Fruit fly (Drosophila melanogaster) whole organism, embryonic: ENCODE measurements around the gene Vps39.

Experiments
- Adf1 ChIP-seq: fragments of 200-800 bp; sonication (Bioruptor generic); IDR thresholded peaks from 2 replicates; pipeline ENCODE4 v1.3.6; 2022; ENCODE audit warnings: missing biosample characterization, missing genetic modification characterization
- Atf6 ChIP-seq: fragments of 200-800 bp; sonication (Bioruptor generic); IDR thresholded peaks from 2 replicates; pipeline ENCODE4 v1.3.6; 2022; ENCODE audit warnings: missing biosample characterization, missing genetic modification characterization
- Bgb ChIP-seq: fragments of 200-800 bp; sonication (Bioruptor generic); IDR thresholded peaks from 2 replicates; pipeline ENCODE4 v1.3.6; 2022; ENCODE audit warnings: missing biosample characterization, missing genetic modification characterization; ENCODE audit not compliant: partially characterized antibody
- CG10267 ChIP-seq: fragments of 200-800 bp; sonication (Bioruptor generic); optimal IDR thresholded peaks from 2 replicates; lab custom pipeline; 2018; ENCODE audit warnings: missing biosample characterization, mild to moderate bottlenecking, missing genetic modification characterization, moderate library complexity
- CG12104 ChIP-seq: fragments of 200-800 bp; sonication (Bioruptor generic); optimal IDR thresholded peaks from 3 replicates; lab custom pipeline; 2016; ENCODE audit warnings: missing biosample characterization, missing genetic modification characterization
- CG12299 ChIP-seq: fragments of 200-800 bp; sonication (Bioruptor generic); optimal IDR thresholded peaks from 2 replicates; lab custom pipeline; 2018; ENCODE audit warnings: missing biosample characterization, mild to moderate bottlenecking, missing genetic modification characterization
- CG13296 ChIP-seq: fragments of 200-800 bp; sonication (Bioruptor generic); optimal IDR thresholded peaks from 3 replicates; lab custom pipeline; 2018; ENCODE audit warnings: missing biosample characterization, mild to moderate bottlenecking, missing genetic modification characterization
- CG13424 ChIP-seq: fragments of 200-800 bp; sonication (Bioruptor generic); optimal IDR thresholded peaks from 2 replicates; lab custom pipeline; 2019; ENCODE audit warnings: missing biosample characterization, mild to moderate bottlenecking, missing genetic modification characterization, moderate library complexity
- CG1603 ChIP-seq: fragments of 200-800 bp; sonication (Bioruptor generic); optimal IDR thresholded peaks from 2 replicates; lab custom pipeline; 2019; ENCODE audit warnings: missing biosample characterization, mild to moderate bottlenecking, missing genetic modification characterization, moderate library complexity
- CG16779 ChIP-seq: fragments of 200-800 bp; sonication (Bioruptor generic); IDR thresholded peaks from 2 replicates; pipeline ENCODE4 v1.3.6; 2022; ENCODE audit warnings: missing biosample characterization, missing genetic modification characterization
- CG16815 ChIP-seq: fragments of 200-800 bp; sonication (Bioruptor generic); optimal IDR thresholded peaks from 3 replicates; lab custom pipeline; 2017; ENCODE audit warnings: missing biosample characterization, mild to moderate bottlenecking, missing genetic modification characterization
- CG2875 ChIP-seq: fragments of 200-800 bp; sonication (Bioruptor generic); optimal IDR thresholded peaks from 2 replicates; lab custom pipeline; 2017; ENCODE audit warnings: missing biosample characterization, mild to moderate bottlenecking, missing genetic modification characterization, missing genetic modification reagents
- CG30403 ChIP-seq: fragments of 200-800 bp; sonication (Bioruptor generic); optimal IDR thresholded peaks from 3 replicates; lab custom pipeline; 2016; ENCODE audit warnings: missing biosample characterization, missing genetic modification characterization
- CG31388 ChIP-seq: fragments of 200-800 bp; sonication (Bioruptor generic); optimal IDR thresholded peaks from 2 replicates; lab custom pipeline; 2016; ENCODE audit warnings: missing biosample characterization, missing genetic modification characterization
- CG33213 ChIP-seq: fragments of 200-800 bp; sonication (Bioruptor generic); optimal IDR thresholded peaks from 3 replicates; lab custom pipeline; 2016; ENCODE audit warnings: missing biosample characterization, missing genetic modification characterization
- CG34376 ChIP-seq: fragments of 200-800 bp; sonication (Bioruptor generic); optimal IDR thresholded peaks from 2 replicates; lab custom pipeline; 2018; ENCODE audit warnings: missing biosample characterization, mild to moderate bottlenecking, missing genetic modification characterization
- CG7357 ChIP-seq: fragments of 200-800 bp; sonication (Bioruptor generic); IDR thresholded peaks from 3 replicates; pipeline ENCODE4 v1.3.6; 2022; ENCODE audit warnings: missing biosample characterization, missing genetic modification characterization
- CG8765 ChIP-seq: fragments of 200-800 bp; sonication (Bioruptor generic); IDR thresholded peaks from 2 replicates; pipeline ENCODE4 v1.3.6; 2022; ENCODE audit warnings: missing biosample characterization, missing genetic modification characterization
- CG8944 ChIP-seq: fragments of 200-800 bp; sonication (Bioruptor generic); optimal IDR thresholded peaks from 3 replicates; lab custom pipeline; 2016; ENCODE audit warnings: missing biosample characterization, missing genetic modification characterization
- CG9797 ChIP-seq: fragments of 200-800 bp; sonication (Bioruptor generic); optimal IDR thresholded peaks from 3 replicates; lab custom pipeline; 2018; ENCODE audit warnings: missing biosample characterization, mild to moderate bottlenecking, missing genetic modification characterization
- CTCF ChIP-seq: fragments of 200-800 bp; sonication (Bioruptor generic); optimal IDR thresholded peaks from 2 replicates; lab custom pipeline; 2017; ENCODE audit warnings: missing biosample characterization, mild to moderate bottlenecking, missing genetic modification characterization, moderate library complexity
- D19A ChIP-seq: fragments of 200-800 bp; optimal IDR thresholded peaks from 3 replicates; lab custom pipeline; 2019; ENCODE audit warnings: missing biosample characterization, mild to moderate bottlenecking, missing genetic modification characterization, moderate library complexity
- Dll ChIP-seq: fragments of 200-800 bp; sonication (Bioruptor generic); IDR thresholded peaks from 4 replicates; pipeline ENCODE4 v1.3.6; 2022; ENCODE audit warnings: missing biosample characterization, missing genetic modification characterization; ENCODE audit not compliant: partially characterized antibody
- Doc2 ChIP-seq: fragments of 200-800 bp; sonication (Bioruptor generic); IDR thresholded peaks from 2 replicates; pipeline ENCODE4 v1.3.6; 2022; ENCODE audit warnings: missing biosample characterization, missing genetic modification characterization
- H2.0 ChIP-seq: fragments of 200-800 bp; sonication (Bioruptor generic); IDR thresholded peaks from 2 replicates; pipeline ENCODE4 v1.3.6; 2022; ENCODE audit warnings: missing biosample characterization, missing genetic modification characterization
- Hand ChIP-seq: fragments of 200-800 bp; sonication (Bioruptor generic); optimal IDR thresholded peaks from 2 replicates; lab custom pipeline; 2017; ENCODE audit warnings: mild to moderate bottlenecking, missing biosample characterization, missing genetic modification reagents, missing genetic modification characterization
- HmgZ ChIP-seq: fragments of 200-800 bp; sonication (Bioruptor generic); optimal IDR thresholded peaks from 2 replicates; lab custom pipeline; 2018; ENCODE audit warnings: missing biosample characterization, mild to moderate bottlenecking, missing genetic modification characterization
- MTF-1 ChIP-seq: fragments of 200-800 bp; sonication (Bioruptor generic); optimal IDR thresholded peaks from 2 replicates; lab custom pipeline; 2018; ENCODE audit warnings: missing biosample characterization, mild to moderate bottlenecking, missing genetic modification characterization, borderline replicate concordance
- Med ChIP-seq: fragments of 200-800 bp; sonication (Bioruptor generic); peaks from one replicate; lab custom pipeline; 2016; ENCODE audit warnings: missing biosample characterization, missing genetic modification characterization, mild to moderate bottlenecking, inconsistent platforms, moderate library complexity
- Ravus ChIP-seq: fragments of 200-800 bp; sonication (Bioruptor generic); IDR thresholded peaks from 2 replicates; pipeline ENCODE4 v1.3.6; 2022; ENCODE audit warnings: missing biosample characterization, missing genetic modification characterization
- Rx ChIP-seq: fragments of 200-800 bp; sonication (Bioruptor generic); IDR thresholded peaks from 2 replicates; pipeline ENCODE4 v1.3.6; 2022; ENCODE audit warnings: missing biosample characterization, missing genetic modification characterization
- Six4 ChIP-seq: fragments of 200-800 bp; sonication (Bioruptor generic); optimal IDR thresholded peaks from 2 replicates; lab custom pipeline; 2016; ENCODE audit warnings: missing biosample characterization, missing genetic modification characterization
- ab ChIP-seq: fragments of 200-800 bp; sonication (Bioruptor generic); optimal IDR thresholded peaks from 2 replicates; lab custom pipeline; 2016; ENCODE audit warnings: missing biosample characterization, missing genetic modification characterization
- btn ChIP-seq: fragments of 200-800 bp; sonication (Bioruptor generic); optimal IDR thresholded peaks from 2 replicates; lab custom pipeline; 2016; ENCODE audit warnings: missing biosample characterization, missing genetic modification characterization
- croc ChIP-seq: fragments of 200-800 bp; sonication (Bioruptor generic); conservative IDR thresholded peaks from 3 replicates; pipeline ENCODE4 v1.3.6; 2022; ENCODE audit warnings: missing biosample characterization, missing genetic modification characterization
- dati ChIP-seq: fragments of 200-800 bp; sonication (Bioruptor generic); IDR thresholded peaks from 2 replicates; pipeline ENCODE4 v1.3.6; 2022; ENCODE audit warnings: missing biosample characterization, missing genetic modification characterization
- dimm ChIP-seq: fragments of 200-800 bp; sonication (Bioruptor generic); IDR thresholded peaks from 2 replicates; pipeline ENCODE4 v1.3.6; 2022; ENCODE audit warnings: missing biosample characterization, missing genetic modification characterization
- dmrt11E ChIP-seq: fragments of 200-800 bp; sonication (Bioruptor generic); optimal IDR thresholded peaks from 3 replicates; lab custom pipeline; 2018; ENCODE audit warnings: missing biosample characterization, mild to moderate bottlenecking, missing genetic modification characterization, moderate library complexity
- dpn ChIP-seq, 2 experiments: fragments of 200-800 bp; sonication (Bioruptor generic); optimal IDR thresholded peaks; 3 replicates each; lab custom pipeline; 2016; ENCODE audit warnings: missing biosample characterization in 2 of 2, missing genetic modification characterization in 2 of 2
- dysf ChIP-seq: fragments of 200-800 bp; sonication (Bioruptor generic); IDR thresholded peaks from 3 replicates; pipeline ENCODE4 v1.3.6; 2022; ENCODE audit warnings: missing biosample characterization, missing genetic modification characterization
- fru ChIP-seq: fragments of >200 bp; optimal IDR thresholded peaks from 2 replicates; lab custom pipeline; 2017
- nerfin-1 ChIP-seq: fragments of 200-800 bp; sonication (Bioruptor generic); optimal IDR thresholded peaks from 3 replicates; lab custom pipeline; 2019; ENCODE audit warnings: missing biosample characterization, mild to moderate bottlenecking, missing genetic modification characterization, moderate library complexity
- nerfin-2 ChIP-seq: fragments of 200-800 bp; sonication (Bioruptor generic); IDR thresholded peaks from 2 replicates; pipeline ENCODE4 v1.3.6; 2022; ENCODE audit warnings: missing biosample characterization, missing genetic modification characterization; ENCODE audit not compliant: partially characterized antibody
- nom ChIP-seq: fragments of 200-800 bp; sonication (Bioruptor generic); optimal IDR thresholded peaks from 2 replicates; lab custom pipeline; 2017; ENCODE audit warnings: missing biosample characterization, missing genetic modification characterization, mild to moderate bottlenecking, moderate library complexity, missing genetic modification reagents
- seq ChIP-seq: fragments of 200-800 bp; sonication (Bioruptor generic); IDR thresholded peaks from 2 replicates; pipeline ENCODE4 v1.3.6; 2022; ENCODE audit warnings: missing biosample characterization, missing genetic modification characterization
- ssp ChIP-seq: fragments of 200-800 bp; sonication (Bioruptor generic); IDR thresholded peaks from 2 replicates; pipeline ENCODE4 v1.3.6; 2022; ENCODE audit warnings: missing biosample characterization, missing genetic modification characterization
- sug ChIP-seq: fragments of 200-800 bp; optimal IDR thresholded peaks from 2 replicates; lab custom pipeline; 2019; ENCODE audit warnings: missing biosample characterization, mild to moderate bottlenecking, missing genetic modification characterization, moderate library complexity
- twi ChIP-seq: fragments of 200-800 bp; optimal IDR thresholded peaks from 2 replicates; lab custom pipeline; 2019; ENCODE audit warnings: missing biosample characterization, mild to moderate bottlenecking, missing genetic modification characterization, moderate library complexity
- zen ChIP-seq: fragments of 200-800 bp; sonication (Bioruptor generic); optimal IDR thresholded peaks from 3 replicates; lab custom pipeline; 2018; ENCODE audit warnings: missing biosample characterization, mild to moderate bottlenecking, missing genetic modification characterization, moderate library complexity

The Vps39 gene

DNA sequence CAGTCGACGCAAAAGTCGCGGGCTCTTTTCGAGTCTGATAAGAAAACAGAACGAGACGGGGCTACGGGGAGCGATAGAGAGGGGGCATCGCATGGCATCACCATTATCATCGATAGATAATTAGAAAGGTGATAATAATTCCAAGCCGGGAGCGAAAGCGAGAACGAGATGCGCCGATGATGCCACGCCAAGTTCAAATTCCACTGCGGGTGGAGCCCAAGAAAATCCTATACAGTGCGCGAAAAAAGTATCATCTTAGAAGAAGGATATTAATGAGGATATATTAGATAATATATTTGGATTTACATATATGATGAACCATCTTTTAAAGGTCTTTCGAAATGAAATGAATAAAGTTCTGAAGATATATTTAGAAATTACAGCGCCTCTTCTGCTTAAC is 38.5 kb upstream of the Vps39 start:
- TF ChIP-seq CG34376, result peak; percentile 42
- TF ChIP-seq dpn (GFP tag; optimal IDR thresholded peaks at IDR 0.05; lab: Kevin White, UChicago), result no peak
- TF ChIP-seq Doc2 (GFP tag; lab: Robert Waterston, UW), result no peak
- TF ChIP-seq Med (GFP tag; lab: Kevin White, UChicago), result peak; percentile 3
- TF ChIP-seq MTF-1 (GFP tag; lab: Kevin White, UChicago), result no peak
- no peak for TF ChIP-seq Adf1 (GFP tag; lab: Robert Waterston, UW)
- peak; percentile 20 for TF ChIP-seq sug
- no peak for TF ChIP-seq Ravus (GFP tag; lab: Robert Waterston, UW)
- peak; percentile 60 for TF ChIP-seq nom (GFP tag; lab: Kevin White, UChicago)
- TF ChIP-seq, all 482 proteins: peak for 4

DNA sequence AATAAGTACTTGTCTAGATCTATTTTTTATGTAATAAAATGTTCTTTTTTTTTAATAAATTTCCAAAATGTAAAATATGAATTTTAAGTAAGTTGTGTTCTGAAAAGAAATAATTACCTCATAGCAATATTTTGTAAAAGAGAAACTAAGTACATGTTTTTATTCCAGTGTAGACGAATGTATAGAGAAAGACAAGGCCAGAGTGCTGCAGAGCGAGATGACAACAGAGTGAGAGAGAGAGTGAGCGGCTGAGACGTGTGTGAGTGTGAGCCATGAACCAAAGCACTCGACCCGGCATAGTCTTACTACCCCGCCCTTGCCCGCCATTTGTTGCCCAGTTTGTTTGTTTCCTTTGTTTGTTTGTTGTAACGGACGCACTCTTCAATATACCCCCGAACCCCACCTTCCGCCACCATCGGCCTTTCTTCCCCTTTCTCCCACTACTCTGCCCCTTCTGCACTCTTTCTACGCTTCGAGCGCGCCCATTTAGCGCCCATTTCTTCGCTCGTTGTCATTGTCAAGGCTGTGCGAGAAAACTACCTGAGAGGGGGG is 37.2 kb upstream of the Vps39 start:
- TF ChIP-seq CG13296 (peak; percentile 32), HmgZ (tag; lab: Kevin White, UChicago) (peak; percentile 37), dmrt11E (tag; lab: Kevin White, UChicago) (peak; percentile 72), CG12104 (GFP tag; lab: Kevin White, UChicago) (peak; percentile 31), CG8765 (GFP tag; lab: Robert Waterston, UW) (peak; percentile 29; the same call in 1 of the 2 replicates), fru (lab: Kevin White, UChicago) (no peak), dysf (GFP tag; lab: Robert Waterston, UW) (no peak), CG31388 (no peak), nerfin-2 (0 out of 2 replicates have a peak, but pooled peaks have one; percentile 14), CG10267 (tag; lab: Kevin White, UChicago) (peak; percentile 46), CG33213 (GFP tag; lab: Kevin White, UChicago) (peak; percentile 8), dpn (GFP tag; optimal IDR thresholded peaks at IDR 0.05; lab: Kevin White, UChicago) (peak in 1 of 2 experiments; percentile 45), nerfin-1 (tag; lab: Kevin White, UChicago) (peak; percentile 44), Bgb (GFP tag; lab: Robert Waterston, UW) (peak; percentile 62; the same call in 1 of the 2 replicates), Atf6 (no peak), CG1603 (tag; lab: Kevin White, UChicago) (peak; percentile 79), twi (peak; percentile 17), zen (tag; lab: Kevin White, UChicago) (no peak), CG8944 (no peak), CG16815 (peak; percentile 44), CG16779 (0 out of 2 replicates have a peak, but pooled peaks have one; percentile 56), btn (GFP tag; lab: Kevin White, UChicago) (no peak), CG2875 (GFP tag; lab: Kevin White, UChicago) (peak; percentile 79), CG12299 (no peak), croc (GFP tag; lab: Robert Waterston, UW) (no peak; the same call in 1 of the 3 replicates), CG30403 (GFP tag; lab: Kevin White, UChicago) (peak; percentile 66), Dll (GFP tag; lab: Robert Waterston, UW) (no peak), dimm (GFP tag; lab: Robert Waterston, UW) (no peak), seq (GFP tag; lab: Robert Waterston, UW) (peak; percentile 64; the same call in 1 of the 2 replicates), Six4 (no peak), D19A (peak; percentile 56), Rx (GFP tag; lab: Robert Waterston, UW) (peak; percentile 60), CG9797 (GFP tag; lab: Kevin White, UChicago) (peak; percentile 4), H2.0 (0 out of 2 replicates have a peak, but pooled peaks have one; percentile 16), Hand (peak; percentile 4), ssp (no peak), CG7357 (no peak), ab (peak; percentile 25), CTCF (GFP tag; lab: Kevin White, UChicago) (no peak), dati (GFP tag; lab: Robert Waterston, UW) (0 out of 2 replicates have a peak, but pooled peaks have one; percentile 36), CG13424 (tag; lab: Kevin White, UChicago) (peak; percentile 71)
